Worm (Caenorhabditis elegans): ENCODE data around the gene ZK792.12.

The ZK792.12 gene

ce11 chrIV:11742406-11742805 is 48.8 kb downstream of the ZK792.12 start, which contains the start of gene K01A6.5:
K01A6.5 (plus strand) TSS chrIV:11742706.
- TF ChIP-seq gmeb-2 (tag; optimal IDR thresholded peaks at IDR 0.05): no peak

Measured in whole organism, late embryonic.